Fruit fly (Drosophila melanogaster): ENCODE measurements around the gene Tsp86D.

The Tsp86D gene

dm6 chr3R:10828688-10829087 lies 39.8 kb upstream of the Tsp86D start:
- TF ChIP-seq tna (GFP tag; IDR thresholded peaks at IDR 0.05; ENCODE audit: partially characterized antibody) (0 out of 2 replicates have a peak, but pooled peaks have one; percentile 14), CG4360 (GFP tag; IDR thresholded peaks at IDR 0.05) (0 out of 2 replicates have a peak, but pooled peaks have one; percentile 21), tin (GFP tag; optimal IDR thresholded peaks at IDR 0.05) (no peak), chinmo (GFP tag; IDR thresholded peaks at IDR 0.05; ENCODE audit: partially characterized antibody) (0 out of 4 replicates have a peak, but pooled peaks have one; percentile 26), HLH4C (GFP tag; IDR thresholded peaks at IDR 0.05; ENCODE audit: partially characterized antibody) (0 out of 3 replicates have a peak, but pooled peaks have one; percentile 21)

- TF ChIP-seq CG12299 (tag; optimal IDR thresholded peaks at IDR 0.05) (no peak), CG32532 (GFP tag; IDR thresholded peaks at IDR 0.05) (no peak), CG14441 (GFP tag; IDR thresholded peaks at IDR 0.05) (no peak), croc (GFP tag; conservative IDR thresholded peaks at IDR 0.05) (no peak), slbo (GFP tag; IDR thresholded peaks at IDR 0.05) (no peak), YL-1 (GFP tag; optimal IDR thresholded peaks at IDR 0.05) (no peak), nom (GFP tag; optimal IDR thresholded peaks at IDR 0.05) (peak; percentile 11), bsh (GFP tag; optimal IDR thresholded peaks at IDR 0.05) (peak in 1 of 2 experiments; percentile 40), CG18599 (GFP tag; optimal IDR thresholded peaks at IDR 0.05) (no peak), CG6813 (GFP tag; optimal IDR thresholded peaks at IDR 0.05) (no peak), CG9609 (GFP tag; optimal IDR thresholded peaks at IDR 0.05) (no peak), CG34376 (GFP tag; optimal IDR thresholded peaks at IDR 0.05) (no peak), sisA (GFP tag; IDR thresholded peaks at IDR 0.05) (no peak)
These were observed 38.8 kb upstream of the Tsp86D start for dm6 chr3R:10829746-10830145.

dm6 chr3R:10832526-10833165 lies 35.9 kb upstream of the Tsp86D start:
- peak; percentile 27 for TF ChIP-seq CG10979 (tag; optimal IDR thresholded peaks at IDR 0.05)
- peak; percentile 38; the same call in 1 of the 2 replicates for TF ChIP-seq ara (GFP tag; IDR thresholded peaks at IDR 0.05)
- TF ChIP-seq Med (GFP tag): peak; percentile 59
- peak; percentile 8 for TF ChIP-seq CG17359 (tag; optimal IDR thresholded peaks at IDR 0.05)
- peak; percentile 8 for TF ChIP-seq Abd-B (GFP tag; optimal IDR thresholded peaks at IDR 0.05)
- peak; percentile 11 for TF ChIP-seq CG18262 (tag; optimal IDR thresholded peaks at IDR 0.05)
- peak; percentile 45 for TF ChIP-seq sens (GFP tag)
- peak; percentile 27 for TF ChIP-seq fd96Cb (tag; optimal IDR thresholded peaks at IDR 0.05)
- no peak for TF ChIP-seq CG33213 (GFP tag; optimal IDR thresholded peaks at IDR 0.05)
- TF ChIP-seq dysf (GFP tag; IDR thresholded peaks at IDR 0.05): 0 out of 3 replicates have a peak, but pooled peaks have one; percentile 40
- TF ChIP-seq CG9727 (GFP tag; optimal IDR thresholded peaks at IDR 0.05): peak; percentile 8
- peak in 1 of 2 experiments; percentile 67 for TF ChIP-seq bsh (GFP tag; optimal IDR thresholded peaks at IDR 0.05)
- TF ChIP-seq zfh1 (GFP tag; IDR thresholded peaks at IDR 0.05): peak; percentile 55; the same call in 1 of the 3 replicates
- TF ChIP-seq CG6765 (GFP tag; optimal IDR thresholded peaks at IDR 0.05): no peak
- TF ChIP-seq lmd (GFP tag; IDR thresholded peaks at IDR 0.05): peak; percentile 24; the same call in 1 of the 2 replicates
- peak in 1 of 2 experiments; percentile 10 for TF ChIP-seq chif (GFP tag; optimal IDR thresholded peaks at IDR 0.05)
- 0 out of 3 replicates have a peak, but pooled peaks have one; percentile 17 for TF ChIP-seq ase (GFP tag; IDR thresholded peaks at IDR 0.05)
- peak; percentile 32 for TF ChIP-seq CG4424 (GFP tag; optimal IDR thresholded peaks at IDR 0.05)
- TF ChIP-seq unpg (GFP tag; optimal IDR thresholded peaks at IDR 0.05): no peak
- peak; percentile 9; the same call in 1 of the 2 replicates for TF ChIP-seq Gsc (GFP tag; IDR thresholded peaks at IDR 0.05)
- TF ChIP-seq sisA (GFP tag; IDR thresholded peaks at IDR 0.05): peak; percentile 56
- TF ChIP-seq dmrt99B (tag; optimal IDR thresholded peaks at IDR 0.05): peak; percentile 42
- no peak for TF ChIP-seq ci (GFP tag; IDR thresholded peaks at IDR 0.05)
- TF ChIP-seq sim (GFP tag; IDR thresholded peaks at IDR 0.05): peak; percentile 38; the same call in 1 of the 2 replicates
- peak; percentile 27 for TF ChIP-seq CG4820 (GFP tag; optimal IDR thresholded peaks at IDR 0.05)
- no peak for TF ChIP-seq CG7963 (GFP tag; IDR thresholded peaks at IDR 0.05; ENCODE audit: partially characterized antibody)
- no peak for TF ChIP-seq prd (optimal IDR thresholded peaks at IDR 0.05)
- TF ChIP-seq prd (GFP tag; IDR thresholded peaks at IDR 0.05): peak; percentile 47; the same call in 2 of the 3 replicates
- no peak for TF ChIP-seq Dip3 (GFP tag; optimal IDR thresholded peaks at IDR 0.05)
- no peak for TF ChIP-seq dan (GFP tag; IDR thresholded peaks at IDR 0.05)

All from whole organism, embryonic.